Worm (Caenorhabditis elegans) whole organism, L4/young adult: Measurements from ENCODE around the gene gst-15.

Experiments used
- W03F9.2 ChIP-seq: fragments of 150-350 bp; optimal IDR thresholded peaks from 2 replicates; lab custom pipeline; 2014; ENCODE audit warnings: missing biosample characterization, missing genetic modification characterization
- dao-5 ChIP-seq: sonication (generic microtip); optimal IDR thresholded peaks from 2 replicates; lab custom pipeline; 2016; ENCODE audit warnings: missing genotype, missing genetic modification characterization, moderate library complexity, missing compliant biosample characterization
- him-1 ChIP-seq: sonication (generic microtip); optimal IDR thresholded peaks from 2 replicates; lab custom pipeline; 2016; ENCODE audit warnings: missing genotype, missing genetic modification reagents, missing genetic modification characterization, missing compliant biosample characterization

Gene gst-15

DNA sequence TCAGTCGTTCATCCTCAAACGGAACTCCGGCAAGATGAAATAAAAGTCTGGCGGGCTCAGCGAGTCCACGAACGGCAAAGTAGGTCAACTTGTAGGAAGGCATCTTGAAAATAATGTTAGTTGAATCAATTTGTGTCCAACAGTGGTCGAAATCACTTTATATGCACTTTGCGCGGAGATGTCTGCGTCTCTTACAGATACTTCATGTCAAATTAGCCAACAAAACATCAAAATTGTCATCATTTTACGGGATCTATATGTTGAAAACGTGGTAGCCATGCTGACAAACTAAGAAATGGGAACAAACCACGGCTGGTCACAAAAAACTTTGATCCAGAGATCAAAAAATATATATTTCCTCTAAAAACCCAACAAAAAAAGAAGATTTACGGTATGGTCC is 4.8 kb upstream of the gst-15 start, which contains the start of gene gst-12:
Gene gst-12 (minus strand): TSS at position 254 of the 400 bp plus-strand sequence.
- TF ChIP-seq dao-5 (tag; lab: Kevin White, UChicago) (no peak), him-1 (tag; lab: Kevin White, UChicago) (no peak), W03F9.2 (tag; lab: Kevin White, UChicago) (no peak)

DNA sequence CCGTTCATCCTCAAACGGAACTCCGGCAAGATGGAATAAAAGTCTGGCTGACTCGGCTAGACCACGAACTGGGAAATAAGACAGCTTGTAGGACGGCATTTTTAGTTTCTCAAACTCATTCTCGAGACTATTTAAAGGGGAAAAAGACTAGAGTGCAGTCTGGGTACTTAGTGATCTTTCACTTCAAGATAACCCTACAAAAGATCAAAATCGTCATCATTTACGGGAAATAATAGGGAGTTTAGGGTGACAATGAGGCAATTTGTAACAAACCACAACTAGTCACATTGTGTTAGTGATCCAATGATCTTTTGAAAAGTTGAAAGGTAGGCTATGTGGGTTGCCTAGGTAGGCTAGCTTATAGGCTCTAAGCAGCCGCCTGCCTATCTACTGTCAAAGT is 3.0 kb upstream of the gst-15 start, which contains the start of gene gst-14:
Gene gst-14 (minus strand): TSS at position 101 of the 400 bp plus-strand sequence.
- no peak for TF ChIP-seq him-1 (tag; lab: Kevin White, UChicago)
- TF ChIP-seq dao-5 (tag; lab: Kevin White, UChicago) = no peak
- no peak for TF ChIP-seq W03F9.2 (tag; lab: Kevin White, UChicago)

DNA sequence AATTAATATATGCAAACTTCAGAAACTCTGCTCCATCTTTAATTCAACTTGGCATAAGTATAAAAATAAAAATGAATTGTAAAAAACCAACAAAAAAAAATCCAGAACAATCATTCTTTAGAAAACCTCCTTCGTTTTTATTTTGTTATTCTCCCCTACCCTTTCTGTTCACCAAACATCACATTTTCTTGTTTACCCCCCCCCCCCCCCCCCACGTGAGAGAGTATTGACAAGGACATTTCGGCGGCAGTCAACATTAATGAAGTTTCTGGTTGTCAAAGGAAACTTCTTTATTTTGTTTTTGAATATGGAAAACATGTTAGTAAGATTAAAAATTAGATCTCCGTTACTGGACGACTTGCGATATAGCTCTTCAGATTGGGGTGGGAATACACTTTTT is 1.5 kb upstream of the gst-15 start:
- no peak for TF ChIP-seq dao-5 (tag; lab: Kevin White, UChicago)
- no peak for TF ChIP-seq him-1 (tag; lab: Kevin White, UChicago)
- TF ChIP-seq W03F9.2 (tag; lab: Kevin White, UChicago) = no peak

DNA sequence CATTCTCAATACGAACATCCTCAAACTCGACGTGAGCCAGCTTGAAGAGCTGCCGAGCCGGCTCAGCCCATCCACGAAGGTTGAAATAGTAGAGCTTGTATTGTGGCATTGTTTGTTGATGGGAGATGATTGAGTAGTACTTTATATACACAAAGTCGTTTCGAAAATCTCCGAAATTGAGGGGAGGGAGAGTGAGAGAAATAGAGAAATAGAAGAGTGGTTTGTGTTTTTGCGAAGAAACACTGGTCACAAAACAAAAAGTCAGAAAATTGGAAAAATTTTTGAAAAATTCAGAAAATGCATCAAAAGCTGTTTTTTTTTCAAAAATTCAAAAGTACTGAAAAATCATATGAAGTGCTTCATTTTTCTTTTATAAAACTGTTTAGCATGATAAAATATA is 1.8 kb downstream of the gst-15 start, which contains the start of gene gst-24:
Gene gst-24 (minus strand): TSS at position 181 of the 400 bp plus-strand sequence.
- no peak for TF ChIP-seq him-1 (tag; lab: Kevin White, UChicago)
- TF ChIP-seq dao-5 (tag; lab: Kevin White, UChicago) = no peak
- no peak for TF ChIP-seq W03F9.2 (tag; lab: Kevin White, UChicago)

DNA sequence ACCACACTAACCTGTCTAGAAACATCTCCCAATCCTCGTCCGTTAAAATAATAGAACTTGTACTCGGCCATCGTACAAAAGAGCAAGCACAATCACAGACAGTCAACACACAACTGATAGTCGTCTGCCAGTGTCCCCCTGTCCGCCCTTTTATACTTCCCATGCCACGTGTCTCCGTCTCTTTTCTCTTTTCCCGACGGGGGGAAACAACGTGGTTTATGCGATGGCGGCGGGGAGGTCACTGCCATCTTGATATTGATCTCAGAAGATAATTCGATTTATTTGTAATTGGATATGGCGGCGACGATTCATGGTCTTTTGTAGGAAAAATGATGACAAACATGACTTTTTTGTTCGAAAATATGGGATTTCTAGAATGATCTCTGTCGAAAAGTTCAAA is 3.3 kb downstream of the gst-15 start, which contains the start of gene gst-20:
Gene gst-20 (minus strand): TSS at position 170 of the 400 bp plus-strand sequence.
- TF ChIP-seq W03F9.2 (tag; lab: Kevin White, UChicago) = no peak
- TF ChIP-seq him-1 (tag; lab: Kevin White, UChicago) = no peak
- TF ChIP-seq dao-5 (tag; lab: Kevin White, UChicago) = no peak

DNA sequence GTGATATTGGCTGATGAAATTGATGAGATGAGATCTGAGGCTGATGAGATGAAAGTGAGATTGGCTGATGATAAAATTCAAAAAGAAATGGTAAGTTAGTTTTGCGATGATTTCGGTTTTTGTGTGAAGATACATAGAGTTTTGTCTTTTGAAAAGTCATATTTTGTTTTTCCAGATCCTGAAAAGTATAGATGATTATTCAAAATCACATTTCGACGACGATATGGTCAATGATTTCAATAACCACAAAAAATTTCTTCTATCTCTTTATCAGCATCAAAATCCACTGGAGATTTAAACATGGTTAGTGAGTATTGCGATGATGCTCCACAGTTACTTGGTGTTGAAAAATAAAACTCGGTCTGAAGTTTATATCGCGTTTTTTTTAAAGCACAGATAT is 12.1 kb downstream of the gst-15 start, which contains the start of gene csp-1:
Gene csp-1 (plus strand): TSS at position 301 of the 400 bp plus-strand sequence.
- TF ChIP-seq dao-5 (tag; lab: Kevin White, UChicago) = no peak
- no peak for TF ChIP-seq him-1 (tag; lab: Kevin White, UChicago)
- TF ChIP-seq W03F9.2 (tag; lab: Kevin White, UChicago) = no peak

DNA sequence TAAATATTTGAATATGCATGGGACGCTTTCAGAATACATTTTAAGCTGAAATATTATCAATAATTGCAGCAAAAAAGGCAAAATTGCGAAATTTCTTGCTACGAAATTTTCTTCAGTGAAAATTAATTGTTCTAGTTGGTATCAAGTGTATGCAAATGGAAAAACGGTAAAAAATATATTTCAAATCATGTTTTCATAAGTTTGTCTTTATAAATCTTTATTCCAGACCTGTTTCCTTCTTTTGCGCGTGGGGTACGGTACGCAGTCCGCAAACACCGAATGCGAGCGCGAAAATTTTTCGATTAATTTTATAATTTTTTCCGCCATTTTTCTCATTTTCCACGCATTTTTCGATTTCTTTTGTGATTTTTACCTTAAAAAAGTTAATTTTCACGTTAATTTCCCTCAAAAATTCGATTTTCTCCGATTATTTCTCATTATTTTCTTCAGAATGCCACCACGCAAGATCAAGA is 16.5 kb downstream of the gst-15 start, which contains the start of the genes fbxc-23 and csc-1:
Gene fbxc-23 (minus strand): TSS at position 51 of the 473 bp plus-strand sequence.
Gene csc-1 (plus strand): TSS at position 451 of the 473 bp plus-strand sequence.
- TF ChIP-seq dao-5 (tag; lab: Kevin White, UChicago) (no peak), W03F9.2 (tag; lab: Kevin White, UChicago) (peak; percentile 52)

DNA sequence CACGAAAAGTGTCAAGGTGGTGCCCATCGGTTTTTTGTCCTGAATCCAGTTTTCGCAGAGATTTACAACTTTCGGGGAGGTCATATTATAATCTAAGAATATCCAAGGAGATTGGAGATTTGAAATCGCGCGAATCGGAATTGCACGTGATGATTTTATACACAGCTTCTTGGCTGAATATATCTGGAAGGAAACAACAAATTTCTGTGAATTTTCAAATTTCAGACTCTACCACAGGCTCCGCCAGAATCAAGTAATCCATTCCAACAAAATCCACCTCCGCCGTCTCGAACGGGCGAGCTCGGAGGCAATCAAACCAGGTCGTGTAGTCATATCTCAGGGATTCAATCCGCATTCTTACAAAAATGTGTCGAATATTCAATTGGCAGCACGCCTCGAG is 17.7 kb downstream of the gst-15 start:
- TF ChIP-seq W03F9.2 (tag; lab: Kevin White, UChicago) (no peak), him-1 (tag; lab: Kevin White, UChicago) (no peak), dao-5 (tag; lab: Kevin White, UChicago) (no peak)

DNA sequence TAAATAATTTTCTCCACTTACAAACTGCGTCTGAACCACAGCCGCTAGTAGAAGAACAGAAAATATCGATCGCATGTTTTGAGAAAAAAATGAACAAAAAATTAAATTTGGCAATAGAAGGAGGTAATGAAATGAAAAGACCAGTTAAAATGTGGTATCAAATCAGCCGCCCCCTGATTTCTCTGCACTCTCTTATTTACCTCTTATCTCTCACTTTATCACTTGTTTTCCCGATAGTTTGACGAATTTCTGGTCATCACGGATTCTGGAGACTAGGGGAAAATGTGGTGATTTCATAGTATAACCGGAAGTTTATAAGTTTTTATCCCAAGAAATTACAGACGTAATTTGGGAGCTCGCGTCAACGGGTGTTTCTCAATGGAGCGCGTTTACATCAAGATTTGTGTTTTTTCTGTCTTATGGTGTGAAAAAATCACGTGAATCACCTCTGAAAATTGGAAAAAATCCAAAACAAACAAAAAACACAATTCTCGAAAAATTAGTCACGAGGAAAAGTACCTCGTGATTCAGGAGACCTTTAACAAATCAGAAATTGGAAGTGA is 19.3 kb downstream of the gst-15 start, which contains the start of gene clec-146:
Gene clec-146 (minus strand): TSS at position 116 of the 563 bp plus-strand sequence.
- no peak for TF ChIP-seq W03F9.2 (tag; lab: Kevin White, UChicago)
- no peak for TF ChIP-seq him-1 (tag; lab: Kevin White, UChicago)
- TF ChIP-seq dao-5 (tag; lab: Kevin White, UChicago) = no peak

DNA sequence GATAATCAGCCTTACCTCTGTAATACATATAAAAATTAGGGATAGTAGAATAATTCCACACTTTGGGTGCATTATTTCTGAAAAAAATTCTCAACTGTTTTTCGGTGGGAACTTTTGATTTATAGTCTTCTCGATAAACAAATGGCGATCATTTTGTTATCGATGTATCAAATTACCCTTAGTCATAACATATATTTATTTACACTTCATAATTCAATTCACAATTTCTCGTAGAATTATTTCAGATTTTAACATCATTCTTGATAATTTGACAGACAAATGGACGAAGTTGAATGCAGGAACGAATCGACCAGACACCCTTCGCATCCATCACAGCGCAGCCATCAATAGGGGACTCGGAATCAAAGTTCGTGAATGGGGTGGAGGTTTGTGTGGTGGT is 22.5 kb downstream of the gst-15 start, which contains the start of gene clec-145:
Gene clec-145 (minus strand): TSS at position 101 of the 400 bp plus-strand sequence.
- TF ChIP-seq W03F9.2 (tag; lab: Kevin White, UChicago) (no peak), him-1 (tag; lab: Kevin White, UChicago) (no peak), dao-5 (tag; lab: Kevin White, UChicago) (no peak)

DNA sequence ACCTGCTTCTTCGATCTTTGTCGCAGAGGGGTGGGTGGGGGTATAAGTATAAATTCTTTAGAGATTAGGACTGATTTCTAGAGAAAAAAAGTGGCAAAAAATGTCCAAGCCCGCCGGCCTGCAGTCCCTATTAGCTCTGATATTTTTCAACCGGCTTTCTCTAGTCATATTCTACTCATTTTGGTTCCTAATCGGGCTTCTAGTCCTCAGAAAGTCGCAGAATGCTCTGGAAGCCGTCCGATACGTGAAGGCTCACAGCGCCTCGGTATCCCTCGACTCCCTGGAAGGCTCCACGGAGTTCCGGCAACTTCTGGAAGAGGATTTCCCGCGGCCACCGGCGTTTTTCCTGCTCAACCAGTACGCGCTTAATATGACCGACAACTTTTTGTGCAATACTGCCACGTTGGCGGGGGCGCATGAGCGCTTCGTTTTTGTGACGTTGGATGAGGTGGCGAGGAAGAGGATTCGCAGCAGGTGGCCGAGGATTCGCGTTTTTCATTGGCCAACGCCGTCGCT is 27.3 kb downstream of the gst-15 start, which contains the start of gene Y48E1B.8:
Gene Y48E1B.8 (plus strand): TSS at position 51 of the 516 bp plus-strand sequence.
- TF ChIP-seq W03F9.2 (tag; lab: Kevin White, UChicago) (no peak), him-1 (tag; lab: Kevin White, UChicago) (no peak)

DNA sequence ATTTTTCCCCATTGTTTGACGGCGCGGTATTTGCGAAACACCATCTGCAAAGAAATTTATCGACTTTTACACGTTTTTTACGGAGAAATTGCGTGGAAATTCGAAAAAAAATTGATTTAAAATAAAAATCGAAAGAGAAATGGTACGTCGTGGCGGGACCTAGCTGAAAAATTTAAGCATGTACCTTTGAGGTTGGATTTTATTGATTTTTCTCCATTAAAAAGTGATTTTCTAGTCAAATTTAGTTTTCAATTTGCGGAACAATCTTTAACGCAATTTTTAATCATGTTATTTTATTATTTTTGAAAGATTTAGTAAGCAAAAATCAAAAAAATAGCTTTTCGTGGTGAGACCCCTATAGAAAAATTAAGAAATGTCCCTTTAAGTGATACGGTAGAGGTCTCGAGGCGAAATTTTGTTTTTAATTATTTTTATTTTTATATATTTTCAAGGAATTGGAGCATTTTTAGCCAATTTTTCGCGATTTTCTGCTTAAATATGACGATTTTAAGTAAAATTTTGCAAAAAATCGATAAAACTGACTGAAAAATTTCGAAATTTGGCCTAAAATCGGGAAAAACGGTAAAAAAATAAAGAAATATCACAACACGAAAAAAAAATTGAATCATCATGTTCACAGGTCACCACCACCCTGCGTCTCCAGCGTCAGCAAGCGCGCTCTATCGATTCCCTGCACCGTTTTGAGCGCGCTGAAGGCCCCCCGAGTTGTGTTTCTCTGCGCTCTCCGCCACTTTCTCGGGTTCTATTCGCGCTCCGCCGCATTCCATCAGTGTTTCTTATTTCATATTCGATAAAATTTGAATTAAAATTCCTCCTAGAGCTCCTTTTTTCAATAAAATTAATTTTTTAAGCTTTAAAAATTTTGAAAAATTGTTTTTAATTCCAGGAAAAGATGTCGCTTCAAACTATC is 37.7 kb downstream of the gst-15 start, which contains the start of the genes mrpl-37 and lin-38:
Gene mrpl-37 (minus strand): TSS at position 51 of the 931 bp plus-strand sequence.
Gene lin-38 (plus strand): TSS at position 908 of the 931 bp plus-strand sequence.
- TF ChIP-seq W03F9.2 (tag; lab: Kevin White, UChicago) (no peak), dao-5 (tag; lab: Kevin White, UChicago) (no peak), him-1 (tag; lab: Kevin White, UChicago) (no peak)
